Fruit fly (Drosophila melanogaster) whole organism, prepupa: ENCODE measurements around the gene 7B2.

Experiments used
- Blimp-1 ChIP-seq: fragments of 200-800 bp; sonication (Bioruptor generic); optimal IDR thresholded peaks from 3 replicates; lab custom pipeline; 2017; ENCODE audit warnings: missing biosample characterization, missing genetic modification characterization, mild to moderate bottlenecking, moderate library complexity, missing genetic modification reagents
- CG10631 ChIP-seq: fragments of 200-800 bp; sonication (Bioruptor generic); optimal IDR thresholded peaks from 2 replicates; lab custom pipeline; 2016; ENCODE audit warnings: missing biosample characterization, missing genetic modification characterization
- CG10669 ChIP-seq: fragments of 200-800 bp; sonication (Bioruptor generic); optimal IDR thresholded peaks from 3 replicates; lab custom pipeline; 2018; ENCODE audit warnings: missing biosample characterization, mild to moderate bottlenecking, missing genetic modification characterization, moderate library complexity
- CG11294 ChIP-seq: fragments of 200-800 bp; sonication (Bioruptor generic); IDR thresholded peaks from 2 replicates; pipeline ENCODE4 v1.3.6; 2022; ENCODE audit warnings: missing biosample characterization, missing genetic modification characterization
- CG11762 ChIP-seq: fragments of 200-800 bp; sonication (Bioruptor generic); optimal IDR thresholded peaks from 3 replicates; lab custom pipeline; 2016; ENCODE audit warnings: missing biosample characterization, missing genetic modification characterization; ENCODE audit not compliant: insufficient read depth
- CG15336 ChIP-seq: fragments of 200-800 bp; sonication (Bioruptor generic); IDR thresholded peaks from 2 replicates; pipeline ENCODE4 v1.3.6; 2022; ENCODE audit warnings: missing biosample characterization, missing genetic modification characterization
- CG16779 ChIP-seq: fragments of 200-800 bp; sonication (Bioruptor generic); optimal IDR thresholded peaks from 3 replicates; lab custom pipeline; 2017; ENCODE audit warnings: missing biosample characterization, mild to moderate bottlenecking, missing genetic modification characterization
- CG31627 ChIP-seq: fragments of 200-800 bp; sonication (Bioruptor generic); optimal IDR thresholded peaks from 3 replicates; lab custom pipeline; 2016; ENCODE audit warnings: missing biosample characterization, missing genetic modification characterization
- CG32006 ChIP-seq: fragments of 200-800 bp; sonication (Bioruptor generic); optimal IDR thresholded peaks from 3 replicates; lab custom pipeline; 2017; ENCODE audit warnings: missing biosample characterization, mild to moderate bottlenecking, missing genetic modification characterization
- CG6163 ChIP-seq: fragments of 200-800 bp; sonication (Bioruptor generic); IDR thresholded peaks from 3 replicates; pipeline ENCODE4 v1.3.6; 2022; ENCODE audit warnings: missing biosample characterization, missing genetic modification characterization
- CG6808 ChIP-seq: fragments of 200-800 bp; sonication (Bioruptor generic); optimal IDR thresholded peaks from 3 replicates; lab custom pipeline; 2017; ENCODE audit warnings: missing biosample characterization, missing genetic modification characterization, mild to moderate bottlenecking, moderate library complexity, missing genetic modification reagents
- CG6854 ChIP-seq: fragments of 200-800 bp; sonication (Bioruptor generic); optimal IDR thresholded peaks from 2 replicates; lab custom pipeline; 2017; ENCODE audit warnings: missing biosample characterization, mild to moderate bottlenecking, missing genetic modification characterization
- CG8119 ChIP-seq: fragments of 200-800 bp; sonication (Bioruptor generic); IDR thresholded peaks from 3 replicates; pipeline ENCODE4 v1.3.6; 2022; ENCODE audit warnings: missing biosample characterization, missing genetic modification characterization
- Eip78C ChIP-seq: fragments of 200-800 bp; sonication (Bioruptor generic); peaks from one replicate; lab custom pipeline; 2016; ENCODE audit warnings: missing biosample characterization, missing genetic modification characterization
- Ets21C ChIP-seq: fragments of 200-800 bp; sonication (Bioruptor generic); optimal IDR thresholded peaks from 3 replicates; lab custom pipeline; 2016; ENCODE audit warnings: missing biosample characterization, missing genetic modification characterization
- Ets96B ChIP-seq: fragments of 200-800 bp; optimal IDR thresholded peaks from 2 replicates; lab custom pipeline; 2019; ENCODE audit warnings: missing biosample characterization, mild to moderate bottlenecking, missing genetic modification characterization, moderate library complexity
- Gug ChIP-seq: fragments of 200-800 bp; sonication (Bioruptor generic); IDR thresholded peaks from 2 replicates; pipeline ENCODE4 v1.3.6; 2022; ENCODE audit warnings: missing biosample characterization, missing genetic modification characterization
- Hr39 ChIP-seq: fragments of 200-800 bp; sonication (Bioruptor generic); optimal IDR thresholded peaks from 2 replicates; lab custom pipeline; 2016; ENCODE audit warnings: missing biosample characterization, missing genetic modification characterization
- Hr4 ChIP-seq: fragments of 200-800 bp; sonication (Bioruptor generic); optimal IDR thresholded peaks from 3 replicates; lab custom pipeline; 2016; ENCODE audit warnings: missing biosample characterization, missing genetic modification characterization
- Lpt ChIP-seq: fragments of 200-800 bp; sonication (Bioruptor generic); optimal IDR thresholded peaks from 3 replicates; lab custom pipeline; 2016; ENCODE audit warnings: missing biosample characterization, missing genetic modification characterization
- Met ChIP-seq: fragments of 200-800 bp; sonication (Bioruptor generic); optimal IDR thresholded peaks from 3 replicates; lab custom pipeline; 2016; ENCODE audit warnings: missing biosample characterization, missing genetic modification characterization
- OdsH ChIP-seq: fragments of 200-800 bp; sonication (Bioruptor generic); optimal IDR thresholded peaks from 3 replicates; lab custom pipeline; 2016; ENCODE audit warnings: missing biosample characterization, missing genetic modification characterization
- Smox ChIP-seq: fragments of 200-800 bp; sonication (Bioruptor generic); optimal IDR thresholded peaks from 3 replicates; lab custom pipeline; 2016; ENCODE audit warnings: missing biosample characterization, missing genetic modification characterization
- Sox15 ChIP-seq: fragments of 200-800 bp; sonication (Bioruptor generic); optimal IDR thresholded peaks from 3 replicates; lab custom pipeline; 2016; ENCODE audit warnings: missing biosample characterization, missing genetic modification characterization
- achi ChIP-seq: fragments of 200-800 bp; sonication (Bioruptor generic); optimal IDR thresholded peaks from 3 replicates; lab custom pipeline; 2016; ENCODE audit warnings: missing biosample characterization, missing genetic modification characterization
- cyc ChIP-seq: fragments of 200-800 bp; sonication (Bioruptor generic); optimal IDR thresholded peaks from 3 replicates; lab custom pipeline; 2016; ENCODE audit warnings: missing biosample characterization, missing genetic modification characterization
- dsx ChIP-seq: fragments of 200-800 bp; optimal IDR thresholded peaks from 3 replicates; lab custom pipeline; 2019; ENCODE audit warnings: missing biosample characterization, mild to moderate bottlenecking, missing genetic modification characterization, moderate library complexity; ENCODE audit not compliant: poor library complexity, severe bottlenecking
- eg ChIP-seq: fragments of 200-800 bp; sonication (Bioruptor generic); IDR thresholded peaks from 3 replicates; pipeline ENCODE4 v1.3.6; 2022; ENCODE audit warnings: missing biosample characterization, missing genetic modification characterization
- fkh ChIP-seq: fragments of 200-800 bp; sonication (Bioruptor generic); optimal IDR thresholded peaks from 3 replicates; lab custom pipeline; 2017; ENCODE audit warnings: missing biosample characterization, mild to moderate bottlenecking, missing genetic modification characterization, moderate library complexity
- pdm3 ChIP-seq: fragments of 200-800 bp; sonication (Bioruptor generic); optimal IDR thresholded peaks from 3 replicates; lab custom pipeline; 2016; ENCODE audit warnings: missing biosample characterization, missing genetic modification characterization
- salr ChIP-seq, 2 experiments: fragments of 200-800 bp; sonication (Bioruptor generic); optimal IDR thresholded peaks; 3 replicates each; lab custom pipeline; 2016 to 2018; ENCODE audit warnings: missing biosample characterization in 2 of 2, missing genetic modification characterization in 2 of 2, mild to moderate bottlenecking in 1 of 2
- svp ChIP-seq: fragments of 200-800 bp; sonication (Bioruptor generic); peaks from one replicate; lab custom pipeline; 2016; ENCODE audit warnings: missing biosample characterization, missing genetic modification characterization
- topi ChIP-seq: fragments of 200-800 bp; sonication (Bioruptor generic); optimal IDR thresholded peaks from 3 replicates; lab custom pipeline; 2016; ENCODE audit warnings: missing biosample characterization, missing genetic modification characterization

The 7B2 gene

dm6 chr3R:5403963-5404362, 27.4 kb downstream of the 7B2 start, which contains the start of gene CG2663 (continued):
- TF ChIP-seq achi, result peak; percentile 1
- TF ChIP-seq Eip78C, result peak; percentile 70
- TF ChIP-seq pdm3, result no peak
- TF ChIP-seq Ets96B (tag; lab: Kevin White, UChicago), result no peak
- TF ChIP-seq CG11294 (GFP tag; lab: Robert Waterston, UW), result no peak
- TF ChIP-seq Ets21C, result no peak
- TF ChIP-seq Smox, result no peak
- no peak for TF ChIP-seq CG16779
- TF ChIP-seq Sox15 (GFP tag; lab: Kevin White, UChicago), result no peak
- no peak for TF ChIP-seq CG31627
- TF ChIP-seq Hr4 (GFP tag; lab: Kevin White, UChicago), result no peak
- no peak for TF ChIP-seq OdsH (GFP tag; lab: Kevin White, UChicago)
- no peak for TF ChIP-seq Blimp-1 (GFP tag; lab: Kevin White, UChicago)
- no peak for TF ChIP-seq Gug (GFP tag; lab: Robert Waterston, UW)
- TF ChIP-seq dsx (GFP tag; lab: Kevin White, UChicago), result no peak
- TF ChIP-seq eg (GFP tag; lab: Robert Waterston, UW), result peak; percentile 55; the same call in 2 of the 3 replicates
- no peak for TF ChIP-seq Lpt (GFP tag; lab: Kevin White, UChicago)

- no peak for TF ChIP-seq Lpt (GFP tag; lab: Kevin White, UChicago)
- TF ChIP-seq CG10631 (GFP tag; lab: Kevin White, UChicago), result no peak
- TF ChIP-seq Hr4 (GFP tag; lab: Kevin White, UChicago), result no peak
- TF ChIP-seq salr (GFP tag; optimal IDR thresholded peaks at IDR 0.05; lab: Kevin White, UChicago), result no peak
- TF ChIP-seq CG6163 (GFP tag; lab: Robert Waterston, UW), result no peak
- no peak for TF ChIP-seq CG15336 (GFP tag; lab: Robert Waterston, UW)
Measured at dm6 chr3R:5412306-5412705, 35.7 kb downstream of the 7B2 start, which contains the start of gene Orco. TSS of gene Orco (minus strand) at chr3R:5412406.

- TF ChIP-seq Lpt (GFP tag; lab: Kevin White, UChicago) (no peak), CG32006 (GFP tag; lab: Kevin White, UChicago) (peak; percentile 27), Eip78C (peak; percentile 77), salr (GFP tag; optimal IDR thresholded peaks at IDR 0.05; lab: Kevin White, UChicago) (no peak), Sox15 (GFP tag; lab: Kevin White, UChicago) (no peak), CG11762 (no peak), CG16779 (no peak), CG6808 (GFP tag; lab: Kevin White, UChicago) (no peak), topi (no peak), CG10631 (GFP tag; lab: Kevin White, UChicago) (peak; percentile 2), CG8119 (GFP tag; lab: Robert Waterston, UW) (0 out of 3 replicates have a peak, but pooled peaks have one; percentile 24), Met (GFP tag; lab: Kevin White, UChicago) (peak; percentile 3), Gug (GFP tag; lab: Robert Waterston, UW) (no peak), OdsH (GFP tag; lab: Kevin White, UChicago) (peak; percentile 3), Hr39 (GFP tag; lab: Kevin White, UChicago) (peak; percentile 4), CG31627 (peak; percentile 4), Smox (peak; percentile 17), CG10669 (peak; percentile 6), Hr4 (GFP tag; lab: Kevin White, UChicago) (peak; percentile 10)
Measured at dm6 chr3R:5412987-5413386, 36.4 kb downstream of the 7B2 start.

- TF ChIP-seq svp (GFP tag; lab: Kevin White, UChicago) (peak; percentile 22), cyc (no peak)
Measured at dm6 chr3R:5414147-5414748, 37.7 kb downstream of the 7B2 start, which contains the start of gene CG14669. TSS of gene CG14669 (plus strand) at chr3R:5414527.

DNA sequence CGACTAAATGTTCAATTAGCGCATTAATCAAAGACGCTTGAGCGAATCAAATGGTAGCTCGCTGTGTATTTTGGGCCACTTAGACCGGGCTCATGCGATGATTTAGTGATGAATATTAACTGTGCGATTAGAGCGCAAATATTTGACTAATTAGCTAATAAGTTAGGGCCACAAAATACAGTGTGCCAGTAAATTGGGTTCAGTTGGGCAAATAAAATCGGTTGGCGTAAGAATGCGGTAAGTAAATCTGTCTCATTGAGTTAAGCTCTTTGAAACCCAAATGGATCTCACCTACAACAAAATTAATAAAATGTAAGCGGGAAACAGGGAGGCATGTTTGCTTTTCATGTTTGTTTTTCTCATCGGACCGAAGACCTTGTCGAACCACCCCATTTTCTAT, 43.9 kb downstream of the 7B2 start:
- TF ChIP-seq fkh (GFP tag; lab: Kevin White, UChicago) (peak; percentile 59), CG6854 (no peak)
